Worm (Caenorhabditis elegans) whole organism, L3 larva: ENCODE data around the gene H38K22.6.
A peak's percentile ranks its signal among the peaks of the same experiment; 100 is the strongest.

ENCODE experiments used
- R02D3.7 ChIP-seq: fragments of 150-350 bp; optimal IDR thresholded peaks from 2 replicates; lab custom pipeline; 2014; ENCODE audit warnings: missing biosample characterization, missing genetic modification characterization
- ZK546.5 ChIP-seq: sonication (generic microtip); optimal IDR thresholded peaks from 2 replicates; lab custom pipeline; 2017; ENCODE audit warnings: missing biosample characterization, missing genetic modification characterization
- ama-1 ChIP-seq: fragments of 150-350 bp; optimal IDR thresholded peaks from 2 replicates; lab custom pipeline; 2018
- ceh-16 ChIP-seq: sonication (generic microtip); optimal IDR thresholded peaks from 2 replicates; lab custom pipeline; 2017; ENCODE audit warnings: missing biosample characterization, missing genetic modification characterization
- ceh-28 ChIP-seq: fragments of 150-350 bp; optimal IDR thresholded peaks from 2 replicates; lab custom pipeline; 2014; ENCODE audit warnings: missing biosample characterization, missing genetic modification reagents, missing genetic modification characterization
- ceh-82 ChIP-seq: fragments of 150-350 bp; optimal IDR thresholded peaks from 2 replicates; lab custom pipeline; 2014; ENCODE audit warnings: missing biosample characterization, missing genetic modification characterization
- daf-12 ChIP-seq: fragments of 150-350 bp; optimal IDR thresholded peaks from 2 replicates; lab custom pipeline; 2014; ENCODE audit warnings: missing biosample characterization, missing genetic modification reagents, missing genetic modification characterization
- egl-5 ChIP-seq: fragments of 150-350 bp; optimal IDR thresholded peaks from 2 replicates; lab custom pipeline; 2017; ENCODE audit warnings: missing biosample characterization, missing genetic modification reagents, missing genetic modification characterization, inconsistent platforms
- elt-1 ChIP-seq: fragments of 150-350 bp; optimal IDR thresholded peaks from 2 replicates; lab custom pipeline; 2014; ENCODE audit warnings: missing biosample characterization, missing genetic modification characterization
- fkh-2 ChIP-seq: fragments of 150-350 bp; optimal IDR thresholded peaks from 2 replicates; lab custom pipeline; 2014; ENCODE audit warnings: missing biosample characterization, missing genetic modification reagents, missing genetic modification characterization
- fos-1 ChIP-seq: fragments of 150-350 bp; optimal IDR thresholded peaks from 2 replicates; lab custom pipeline; 2014; ENCODE audit warnings: missing biosample characterization, missing genetic modification characterization
- hmg-11 ChIP-seq: sonication (generic microtip); optimal IDR thresholded peaks from 2 replicates; lab custom pipeline; 2016; ENCODE audit warnings: missing genetic modification characterization, missing compliant biosample characterization
- jun-1 ChIP-seq: fragments of 150-350 bp; optimal IDR thresholded peaks from 2 replicates; lab custom pipeline; 2014; ENCODE audit warnings: missing biosample characterization, missing genetic modification reagents, missing genetic modification characterization
- lin-15B ChIP-seq: fragments of 150-350 bp; optimal IDR thresholded peaks from 2 replicates; lab custom pipeline; 2014; ENCODE audit warnings: missing biosample characterization, missing genetic modification characterization
- lin-39 ChIP-seq: fragments of 150-350 bp; optimal IDR thresholded peaks from 2 replicates; lab custom pipeline; 2018; ENCODE audit warnings: missing biosample characterization, missing genetic modification reagents, missing genetic modification characterization
- mdl-1 ChIP-seq: fragments of 150-350 bp; optimal IDR thresholded peaks from 2 replicates; lab custom pipeline; 2014; ENCODE audit warnings: missing biosample characterization, missing genetic modification characterization
- mml-1 ChIP-seq: fragments of 150-350 bp; sonication (generic microtip); optimal IDR thresholded peaks from 3 replicates; lab custom pipeline; 2014; ENCODE audit warnings: missing biosample characterization, missing genetic modification characterization
- nfya-1 ChIP-seq: sonication (generic microtip); optimal IDR thresholded peaks from 2 replicates; lab custom pipeline; 2017; ENCODE audit warnings: missing genetic modification characterization, mild to moderate bottlenecking, missing compliant biosample characterization, antibody characterized with exemption, moderate library complexity; ENCODE audit not compliant: insufficient read depth
- nhr-11 ChIP-seq: fragments of 150-350 bp; optimal IDR thresholded peaks from 2 replicates; lab custom pipeline; 2014; ENCODE audit warnings: missing biosample characterization, missing genetic modification characterization
- nhr-12 ChIP-seq: fragments of 150-350 bp; optimal IDR thresholded peaks from 2 replicates; lab custom pipeline; 2014; ENCODE audit warnings: missing biosample characterization, missing genetic modification characterization
- nhr-23 ChIP-seq: fragments of 150-350 bp; optimal IDR thresholded peaks from 2 replicates; lab custom pipeline; 2014; ENCODE audit warnings: missing biosample characterization, missing genetic modification reagents, missing genetic modification characterization
- nhr-43 ChIP-seq: sonication (generic microtip); optimal IDR thresholded peaks from 2 replicates; lab custom pipeline; 2016; ENCODE audit warnings: mild to moderate bottlenecking, missing genetic modification characterization, missing compliant biosample characterization; ENCODE audit not compliant: poor library complexity, severe bottlenecking
- nhr-67 ChIP-seq: fragments of 150-350 bp; optimal IDR thresholded peaks from 2 replicates; lab custom pipeline; 2014; ENCODE audit warnings: missing biosample characterization, missing genetic modification characterization
- nhr-76 ChIP-seq: fragments of 150-350 bp; sonication (generic microtip); optimal IDR thresholded peaks from 5 replicates; lab custom pipeline; 2014; ENCODE audit warnings: missing biosample characterization, missing genetic modification characterization
- pha-4 ChIP-seq: fragments of 150-350 bp; optimal IDR thresholded peaks from 2 replicates; lab custom pipeline; 2014; ENCODE audit warnings: missing biosample characterization, missing genetic modification reagents, missing genetic modification characterization
- pqm-1 ChIP-seq: fragments of 150-350 bp; optimal IDR thresholded peaks from 2 replicates; lab custom pipeline; 2017; ENCODE audit warnings: missing biosample characterization, missing genetic modification characterization, inconsistent platforms
- sea-2 ChIP-seq: fragments of 150-350 bp; sonication (generic microtip); optimal IDR thresholded peaks from 4 replicates; lab custom pipeline; 2014; ENCODE audit warnings: missing biosample characterization, missing genetic modification reagents, missing genetic modification characterization
- skn-1 ChIP-seq: fragments of 150-350 bp; optimal IDR thresholded peaks from 2 replicates; lab custom pipeline; 2014; ENCODE audit warnings: missing biosample characterization, missing genetic modification characterization
- tbx-2 ChIP-seq: sonication (generic microtip); optimal IDR thresholded peaks from 2 replicates; lab custom pipeline; 2016; ENCODE audit warnings: mild to moderate bottlenecking, missing genetic modification characterization, missing compliant biosample characterization
- zag-1 ChIP-seq: fragments of 150-350 bp; optimal IDR thresholded peaks from 2 replicates; lab custom pipeline; 2014; ENCODE audit warnings: missing biosample characterization, missing genetic modification characterization
- ztf-11 ChIP-seq: fragments of 150-350 bp; optimal IDR thresholded peaks from 2 replicates; lab custom pipeline; 2014; ENCODE audit warnings: missing biosample characterization, missing genetic modification characterization
- ztf-4 ChIP-seq: fragments of 150-350 bp; optimal IDR thresholded peaks from 2 replicates; lab custom pipeline; 2014; ENCODE audit warnings: missing biosample characterization, missing genetic modification characterization

H38K22.6 gene

ce11 chrIII:4320113-4320512 lies at the start of gene H38K22.6:
Gene H38K22.6, plus strand, starts transcription at chrIII:4320413.
- no peak for TF ChIP-seq skn-1 (tag; lab: Kevin White, UChicago)
- TF ChIP-seq egl-5: no peak

ce11 chrIII:4271059-4271458 lies 49.2 kb upstream of the H38K22.6 start:
- no peak for TF ChIP-seq jun-1

ce11 chrIII:4272864-4273263 lies 47.3 kb upstream of the H38K22.6 start:
- no peak for TF ChIP-seq daf-12 (tag; lab: Kevin White, UChicago)
- TF ChIP-seq mdl-1 (tag; lab: Kevin White, UChicago): no peak
- no peak for TF ChIP-seq nhr-76
- TF ChIP-seq mml-1 (tag; lab: Kevin White, UChicago): peak; percentile 43
- TF ChIP-seq ztf-4 (tag; lab: Kevin White, UChicago): no peak

DNA sequence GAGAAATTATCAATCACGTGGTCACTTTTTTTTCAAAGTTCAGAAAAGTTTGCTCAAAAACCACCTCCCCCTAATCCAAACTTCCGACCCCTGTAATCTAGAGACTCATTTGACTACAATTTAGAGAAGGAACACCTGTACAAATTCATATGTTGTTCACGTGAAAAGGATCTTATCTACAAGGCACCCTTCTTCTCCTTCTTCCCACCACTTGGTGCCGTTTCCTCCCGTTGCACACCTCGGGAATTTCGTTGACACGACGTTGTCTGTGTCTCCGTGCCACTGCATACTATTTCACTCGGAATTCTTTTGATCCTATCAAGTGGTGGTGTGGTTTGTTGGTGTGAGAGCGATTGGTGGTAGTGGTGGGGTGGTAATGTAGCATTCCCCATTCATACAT lies 45.7 kb upstream of the H38K22.6 start:
- TF ChIP-seq zag-1 (no peak), mml-1 (tag; lab: Kevin White, UChicago) (peak; percentile 27), nhr-67 (tag; lab: Kevin White, UChicago) (no peak), egl-5 (no peak)
- TF ChIP-seq, all 47 proteins: peak for 1

ce11 chrIII:4275704-4276103 lies 44.5 kb upstream of the H38K22.6 start:
- TF ChIP-seq lin-15B (tag; lab: Kevin White, UChicago) (peak; percentile 17), nfya-1 (tag; lab: Kevin White, UChicago) (peak; percentile 98), daf-12 (tag; lab: Kevin White, UChicago) (no peak), sea-2 (GFP tag; lab: Kevin White, UChicago) (no peak), nhr-23 (tag; lab: Kevin White, UChicago) (no peak), hmg-11 (tag; lab: Kevin White, UChicago) (no peak)
- TF ChIP-seq, all 47 proteins: peak for 2

- TF ChIP-seq nhr-43 (tag; lab: Kevin White, UChicago): no peak
- no peak for TF ChIP-seq fos-1 (tag; lab: Kevin White, UChicago)
- TF ChIP-seq fkh-2 (tag; lab: Kevin White, UChicago): no peak
- TF ChIP-seq zag-1: no peak
- no peak for TF ChIP-seq lin-15B (tag; lab: Kevin White, UChicago)
- TF ChIP-seq mml-1 (tag; lab: Kevin White, UChicago): no peak
- no peak for TF ChIP-seq R02D3.7 (tag; lab: Kevin White, UChicago)
- no peak for TF ChIP-seq tbx-2
- TF ChIP-seq daf-12 (tag; lab: Kevin White, UChicago): no peak
- TF ChIP-seq hmg-11 (tag; lab: Kevin White, UChicago): no peak
- no peak for TF ChIP-seq ztf-11 (tag; lab: Kevin White, UChicago)
- no peak for TF ChIP-seq mdl-1 (tag; lab: Kevin White, UChicago)
- TF ChIP-seq ztf-4 (tag; lab: Kevin White, UChicago): no peak
- TF ChIP-seq, all 47 proteins: peak for 0
Observed at ce11 chrIII:4276277-4276676, 43.9 kb upstream of the H38K22.6 start.

DNA sequence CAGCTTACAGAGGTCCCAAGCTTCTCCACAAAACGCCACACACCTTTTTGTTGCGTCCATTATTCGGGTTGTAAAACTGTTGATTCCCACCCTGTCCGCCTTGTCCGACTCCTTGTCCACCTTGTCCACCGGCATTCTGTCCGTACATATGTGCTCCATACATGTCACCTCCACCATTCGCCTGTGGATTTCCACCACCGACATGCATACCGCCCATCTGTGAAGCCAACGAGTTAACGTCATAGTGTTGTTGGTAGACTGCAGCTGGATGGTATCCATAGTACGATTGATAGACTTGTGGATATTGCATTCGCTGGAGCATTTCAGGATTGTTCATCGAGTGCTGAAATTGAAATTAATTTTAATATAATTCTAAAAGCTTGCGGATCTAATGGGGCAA lies 42.5 kb upstream of the H38K22.6 start:
- TF ChIP-seq tbx-2: no peak
- TF ChIP-seq elt-1 (tag; lab: Kevin White, UChicago): no peak
- no peak for TF ChIP-seq R02D3.7 (tag; lab: Kevin White, UChicago)
- no peak for TF ChIP-seq pha-4 (tag; lab: Kevin White, UChicago)
- TF ChIP-seq ZK546.5 (tag; lab: Kevin White, UChicago): no peak
- no peak for TF ChIP-seq pqm-1 (tag; lab: Kevin White, UChicago)
- no peak for TF ChIP-seq ama-1 (lab: Kevin White, UChicago)
- no peak for TF ChIP-seq ceh-16
- no peak for TF ChIP-seq mdl-1 (tag; lab: Kevin White, UChicago)
- no peak for TF ChIP-seq nhr-12 (tag; lab: Kevin White, UChicago)
- TF ChIP-seq lin-39 (tag; lab: Kevin White, UChicago): no peak
- no peak for TF ChIP-seq ceh-28 (tag; lab: Kevin White, UChicago)
- no peak for TF ChIP-seq hmg-11 (tag; lab: Kevin White, UChicago)
- no peak for TF ChIP-seq nhr-11 (tag; lab: Kevin White, UChicago)
- TF ChIP-seq ceh-82 (tag; lab: Kevin White, UChicago): no peak
